Fruit fly (Drosophila melanogaster): ENCODE measurements around the gene CG7201.
A peak's percentile ranks its signal among the peaks of the same experiment; 100 is the strongest.

Gene CG7201

DNA sequence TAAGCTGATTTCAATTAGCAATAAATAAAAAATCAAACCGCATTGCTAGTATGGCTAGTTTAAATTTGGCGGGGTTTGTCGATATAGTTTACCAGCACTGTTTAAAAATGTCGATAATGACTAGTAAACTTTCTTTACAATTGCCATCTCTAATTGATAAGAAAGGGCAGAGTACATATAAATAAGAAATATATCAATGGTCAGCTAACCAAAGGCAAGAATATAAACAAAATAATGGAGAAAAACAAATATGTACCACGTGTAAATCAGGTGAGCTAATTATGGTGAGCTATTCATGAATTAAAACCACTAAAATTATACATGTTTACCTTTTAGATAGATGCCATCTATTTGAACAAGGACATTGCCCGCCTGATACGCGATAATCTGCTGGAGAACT, 43.8 kb upstream of the CG7201 start, which contains the start of gene Pex2 (continued):
- TF ChIP-seq Atf6 (GFP tag; IDR thresholded peaks at IDR 0.05) (no peak), Bdp1 (GFP tag; optimal IDR thresholded peaks at IDR 0.05) (no peak), CG15696 (tag; optimal IDR thresholded peaks at IDR 0.05) (no peak), Vsx1 (GFP tag; optimal IDR thresholded peaks at IDR 0.05) (peak; percentile 2), pzg (GFP tag; optimal IDR thresholded peaks at IDR 0.05) (peak; percentile 64), CG13287 (GFP tag; IDR thresholded peaks at IDR 0.05; ENCODE audit: partially characterized antibody) (peak; percentile 69), Myb (GFP tag; optimal IDR thresholded peaks at IDR 0.05) (peak; percentile 27), CG14710 (tag; optimal IDR thresholded peaks at IDR 0.05) (peak; percentile 66), Rx (GFP tag; IDR thresholded peaks at IDR 0.05) (no peak), Kr (GFP tag; optimal IDR thresholded peaks at IDR 0.05) (no peak), CG18599 (GFP tag; optimal IDR thresholded peaks at IDR 0.05) (no peak), Dfd (GFP tag; optimal IDR thresholded peaks at IDR 0.05) (no peak), ci (GFP tag; IDR thresholded peaks at IDR 0.05) (no peak; the same call in 2 of the 3 replicates), YL-1 (GFP tag; optimal IDR thresholded peaks at IDR 0.05) (peak; percentile 9), crc (GFP tag; optimal IDR thresholded peaks at IDR 0.05) (peak; percentile 27), CG34376 (GFP tag; optimal IDR thresholded peaks at IDR 0.05) (peak; percentile 58), Lpt (GFP tag; optimal IDR thresholded peaks at IDR 0.05) (no peak), mld (GFP tag; IDR thresholded peaks at IDR 0.05; ENCODE audit: partially characterized antibody) (no peak), gro (GFP tag; optimal IDR thresholded peaks at IDR 0.05) (peak; percentile 55), sd (tag; optimal IDR thresholded peaks at IDR 0.05) (peak; percentile 16), sens (GFP tag) (peak; percentile 78), CG31388 (GFP tag; optimal IDR thresholded peaks at IDR 0.05) (no peak), CG30431 (GFP tag; optimal IDR thresholded peaks at IDR 0.05) (no peak), Lhr (GFP tag; optimal IDR thresholded peaks at IDR 0.05) (no peak), Sox100B (GFP tag; optimal IDR thresholded peaks at IDR 0.05) (peak; percentile 5), CG1832 (GFP tag; optimal IDR thresholded peaks at IDR 0.05) (no peak), ftz-f1 (GFP tag; optimal IDR thresholded peaks at IDR 0.05) (no peak), ham (GFP tag; IDR thresholded peaks at IDR 0.05) (no peak), Doc3 (GFP tag; IDR thresholded peaks at IDR 0.05; ENCODE audit: partially characterized antibody) (0 out of 3 replicates have a peak, but pooled peaks have one; percentile 21), sna (GFP tag; IDR thresholded peaks at IDR 0.05; ENCODE audit: partially characterized antibody) (peak; percentile 34; the same call in 1 of the 2 replicates), CG2116 (GFP tag; optimal IDR thresholded peaks at IDR 0.05) (peak; percentile 73), Hmr (GFP tag; optimal IDR thresholded peaks at IDR 0.05) (peak; percentile 33), Dref (GFP tag; IDR thresholded peaks at IDR 0.05) (peak; percentile 66), C15 (GFP tag; IDR thresholded peaks at IDR 0.05) (no peak), CG18262 (tag; optimal IDR thresholded peaks at IDR 0.05) (no peak), CG16813 (GFP tag; IDR thresholded peaks at IDR 0.05; ENCODE audit: partially characterized antibody) (0 out of 3 replicates have a peak, but pooled peaks have one; percentile 31), tup (GFP tag; optimal IDR thresholded peaks at IDR 0.05) (no peak), Scr (GFP tag; IDR thresholded peaks at IDR 0.05; ENCODE audit: partially characterized antibody) (peak; percentile 56), CG3407 (GFP tag; optimal IDR thresholded peaks at IDR 0.05) (no peak), Rfx (GFP tag; IDR thresholded peaks at IDR 0.05) (peak; percentile 23; the same call in 1 of the 2 replicates), tap (tag; optimal IDR thresholded peaks at IDR 0.05) (peak; percentile 1), CG10209 (GFP tag; optimal IDR thresholded peaks at IDR 0.05) (no peak), wdn (GFP tag; IDR thresholded peaks at IDR 0.05) (no peak), unc-4 (GFP tag; IDR thresholded peaks at IDR 0.05; ENCODE audit: partially characterized antibody) (0 out of 2 replicates have a peak, but pooled peaks have one; percentile 25), gcm (GFP tag; optimal IDR thresholded peaks at IDR 0.05) (peak; percentile 15), Sry-δ (GFP tag; optimal IDR thresholded peaks at IDR 0.05) (peak; percentile 84), CG33213 (GFP tag; optimal IDR thresholded peaks at IDR 0.05) (peak; percentile 13), jigr1 (GFP tag; IDR thresholded peaks at IDR 0.05) (no peak), Oaz (GFP tag; IDR thresholded peaks at IDR 0.05) (no peak), phol (tag; optimal IDR thresholded peaks at IDR 0.05) (peak; percentile 91)

Measured in whole organism, embryonic.